Worm (Caenorhabditis elegans) whole organism, early embryonic: Measurements from ENCODE around the gene enri-2.
"Not testable (repeated sequence)": the region's sequence is repeated elsewhere in the genome, so short reads cannot be mapped to it uniquely, and the experiment has no call there.

Source experiments
- B0310.2 ChIP-seq: sonication (generic microtip); optimal IDR thresholded peaks from 2 replicates; lab custom pipeline; 2016; ENCODE audit warnings: mild to moderate bottlenecking, missing genetic modification characterization, missing compliant biosample characterization
- F13C5.2 ChIP-seq: sonication (generic microtip); optimal IDR thresholded peaks from 2 replicates; lab custom pipeline; 2017; ENCODE audit warnings: mild to moderate bottlenecking, missing genetic modification characterization, inconsistent platforms, missing compliant biosample characterization
- aly-1 ChIP-seq: sonication (generic microtip); optimal IDR thresholded peaks from 2 replicates; lab custom pipeline; 2016; ENCODE audit warnings: missing genetic modification characterization, missing compliant biosample characterization
- ama-1 ChIP-seq: fragments of 150-350 bp; optimal IDR thresholded peaks from 2 replicates; lab custom pipeline; 2014
- ceh-13 ChIP-seq: fragments of 200-800 bp; sonication (Bioruptor generic); optimal IDR thresholded peaks from 2 replicates; lab custom pipeline; 2018; ENCODE audit warnings: mild to moderate bottlenecking, missing genetic modification characterization, missing compliant biosample characterization
- ceh-36 ChIP-seq: sonication (generic microtip); optimal IDR thresholded peaks from 2 replicates; lab custom pipeline; 2016; ENCODE audit warnings: missing genetic modification characterization, inconsistent platforms, missing compliant biosample characterization
- ets-7 ChIP-seq: sonication (generic microtip); optimal IDR thresholded peaks from 2 replicates; lab custom pipeline; 2016; ENCODE audit warnings: missing genotype, missing genetic modification characterization, missing compliant biosample characterization
- flt-1 ChIP-seq: fragments of 200-800 bp; sonication (Bioruptor generic); IDR thresholded peaks from 2 replicates; pipeline ENCODE4 v1.3.6; 2022; ENCODE audit warnings: missing genetic modification characterization, missing compliant biosample characterization
- hmbx-1 ChIP-seq: sonication (generic microtip); optimal IDR thresholded peaks from 2 replicates; lab custom pipeline; 2016; ENCODE audit warnings: mild to moderate bottlenecking, missing genetic modification characterization, missing compliant biosample characterization
- hmg-4 ChIP-seq: fragments of 200-800 bp; sonication (Bioruptor generic); optimal IDR thresholded peaks from 2 replicates; lab custom pipeline; 2018; ENCODE audit warnings: mild to moderate bottlenecking, missing genetic modification characterization, missing compliant biosample characterization
- hnd-1 ChIP-seq: sonication (generic microtip); optimal IDR thresholded peaks from 2 replicates; lab custom pipeline; 2016; ENCODE audit warnings: missing genetic modification characterization, missing compliant biosample characterization
- pes-1 ChIP-seq: fragments of 200-800 bp; sonication (Bioruptor generic); IDR thresholded peaks from 2 replicates; pipeline ENCODE4 v1.3.6; 2022; ENCODE audit warnings: missing genetic modification reagents, missing genetic modification characterization, missing compliant biosample characterization
- scrt-1 ChIP-seq: fragments of 200-800 bp; sonication (Bioruptor generic); IDR thresholded peaks from 2 replicates; pipeline ENCODE4 v1.3.6; 2022; ENCODE audit warnings: missing genetic modification characterization, missing compliant biosample characterization
- sea-1 ChIP-seq: fragments of 200-800 bp; sonication (Bioruptor generic); conservative IDR thresholded peaks from 2 replicates; pipeline ENCODE4 v1.3.6; 2022; ENCODE audit warnings: missing genetic modification characterization, missing compliant biosample characterization
- tbx-11 ChIP-seq: fragments of 200-800 bp; sonication (Bioruptor generic); IDR thresholded peaks from 2 replicates; pipeline ENCODE4 v1.3.6; 2022; ENCODE audit warnings: missing genetic modification characterization, missing compliant biosample characterization
- tbx-37 ChIP-seq: fragments of 200-800 bp; sonication (Bioruptor generic); conservative IDR thresholded peaks from 2 replicates; pipeline ENCODE4 v1.3.6; 2022; ENCODE audit warnings: missing genetic modification reagents, missing genetic modification characterization, missing compliant biosample characterization
- tra-4 ChIP-seq: sonication (generic microtip); optimal IDR thresholded peaks from 2 replicates; lab custom pipeline; 2017; ENCODE audit warnings: missing genetic modification characterization, missing compliant biosample characterization

Gene enri-2

ce11 chrX:14515028-14515427 is 30.6 kb upstream of the enri-2 start, which contains the start of gene gcsh-1:
Gene gcsh-1 (minus strand): TSS chrX:14515073.
- no peak for TF ChIP-seq pes-1
- no peak for TF ChIP-seq ets-7 (tag; lab: Kevin White, UChicago)
- no peak for TF ChIP-seq hnd-1 (tag; lab: Kevin White, UChicago)
- TF ChIP-seq sea-1, result no peak
- no peak for TF ChIP-seq ceh-36
- TF ChIP-seq F13C5.2, result no peak
- TF ChIP-seq scrt-1 (GFP tag; lab: Robert Waterston, UW), result no peak
- TF ChIP-seq ceh-13 (GFP tag; lab: Kevin White, UChicago), result no peak
- no peak for TF ChIP-seq aly-1 (tag; lab: Kevin White, UChicago)
- TF ChIP-seq tra-4, result no peak

- TF ChIP-seq ceh-36 (no peak), hmg-4 (no peak), tbx-11 (no peak), tbx-37 (GFP tag; lab: Robert Waterston, UW) (no peak), hmbx-1 (tag; lab: Kevin White, UChicago) (no peak), scrt-1 (GFP tag; lab: Robert Waterston, UW) (no peak)
Measured at ce11 chrX:14516560-14516959, 29.1 kb upstream of the enri-2 start, which contains the start of gene D1025.10. Gene D1025.10 (plus strand): TSS chrX:14516860.

- TF ChIP-seq ceh-13 (GFP tag; lab: Kevin White, UChicago), result no peak
- TF ChIP-seq B0310.2 (tag; lab: Kevin White, UChicago), result no peak
- no peak for TF ChIP-seq sea-1
- TF ChIP-seq F13C5.2, result no peak
- TF ChIP-seq hmg-4, result no peak
- TF ChIP-seq scrt-1 (GFP tag; lab: Robert Waterston, UW), result no peak
- no peak for TF ChIP-seq flt-1
Measured at ce11 chrX:14517842-14518241, 27.8 kb upstream of the enri-2 start.

ce11 chrX:14520463-14520862 is 25.2 kb upstream of the enri-2 start, which contains the start of gene D1025.1:
Gene D1025.1 (plus strand): TSS chrX:14520763.
- TF ChIP-seq ceh-36 (no peak), sea-1 (no peak), ceh-13 (GFP tag; lab: Kevin White, UChicago) (no peak), F13C5.2 (no peak), tbx-11 (no peak), flt-1 (no peak), ama-1 (lab: Kevin White, UChicago) (no peak), hmbx-1 (tag; lab: Kevin White, UChicago) (no peak), pes-1 (no peak), aly-1 (tag; lab: Kevin White, UChicago) (no peak), tbx-37 (GFP tag; lab: Robert Waterston, UW) (no peak), ets-7 (tag; lab: Kevin White, UChicago) (no peak), tra-4 (no peak), B0310.2 (tag; lab: Kevin White, UChicago) (no peak)

- no peak for TF ChIP-seq ceh-13 (GFP tag; lab: Kevin White, UChicago)
- TF ChIP-seq B0310.2 (tag; lab: Kevin White, UChicago), result no peak
- TF ChIP-seq hmg-4, result no peak
- no peak for TF ChIP-seq hnd-1 (tag; lab: Kevin White, UChicago)
- TF ChIP-seq pes-1, result no peak
- no peak for TF ChIP-seq tbx-37 (GFP tag; lab: Robert Waterston, UW)
- no peak for TF ChIP-seq scrt-1 (GFP tag; lab: Robert Waterston, UW)
- no peak for TF ChIP-seq ama-1 (lab: Kevin White, UChicago)
- no peak for TF ChIP-seq aly-1 (tag; lab: Kevin White, UChicago)
Measured at ce11 chrX:14523275-14523674, 22.4 kb upstream of the enri-2 start, which contains the start of gene nspc-16. Gene nspc-16 (plus strand): TSS chrX:14523575.

- not testable (repeated sequence) for TF ChIP-seq pes-1; ama-1 (lab: Kevin White, UChicago); flt-1
Measured at ce11 chrX:14525081-14525324, 20.6 kb upstream of the enri-2 start, which contains the start of gene nspc-17. Gene nspc-17 (minus strand): TSS chrX:14525181.

- no peak for TF ChIP-seq hmbx-1 (tag; lab: Kevin White, UChicago)
- TF ChIP-seq hmg-4, result peak; percentile 95
- TF ChIP-seq B0310.2 (tag; lab: Kevin White, UChicago), result no peak
- TF ChIP-seq tbx-11, result no peak
- no peak for TF ChIP-seq hnd-1 (tag; lab: Kevin White, UChicago)
- TF ChIP-seq sea-1, result peak; percentile 79
- no peak for TF ChIP-seq ets-7 (tag; lab: Kevin White, UChicago)
- peak; percentile 8 for TF ChIP-seq ceh-36
- TF ChIP-seq aly-1 (tag; lab: Kevin White, UChicago), result no peak
- peak; percentile 98 for TF ChIP-seq F13C5.2
- no peak; the same call in 1 of the 2 replicates for TF ChIP-seq pes-1
- TF ChIP-seq ama-1 (lab: Kevin White, UChicago), result no peak
- TF ChIP-seq tbx-37 (GFP tag; lab: Robert Waterston, UW), result peak; percentile 60
- TF ChIP-seq scrt-1 (GFP tag; lab: Robert Waterston, UW), result no peak
- TF ChIP-seq flt-1, result 0 out of 2 replicates have a peak, but pooled peaks have one; percentile 8
- no peak for TF ChIP-seq tra-4
- TF ChIP-seq ceh-13 (GFP tag; lab: Kevin White, UChicago), result peak; percentile 39
Measured at ce11 chrX:14525325-14526305, 20.0 kb upstream of the enri-2 start.

ce11 chrX:14527559-14527958 is 18.1 kb upstream of the enri-2 start, which contains the start of gene nspc-18:
Gene nspc-18 (minus strand): TSS chrX:14527659.
- TF ChIP-seq ama-1 (lab: Kevin White, UChicago), result no peak
- TF ChIP-seq pes-1, result no peak
- TF ChIP-seq hmg-4, result no peak
- no peak for TF ChIP-seq aly-1 (tag; lab: Kevin White, UChicago)
- no peak for TF ChIP-seq ets-7 (tag; lab: Kevin White, UChicago)
- no peak for TF ChIP-seq sea-1
- TF ChIP-seq flt-1, result no peak
- TF ChIP-seq tbx-37 (GFP tag; lab: Robert Waterston, UW), result no peak
